Worm (Caenorhabditis elegans): ENCODE data around the gene F42A10.6.

DNA sequence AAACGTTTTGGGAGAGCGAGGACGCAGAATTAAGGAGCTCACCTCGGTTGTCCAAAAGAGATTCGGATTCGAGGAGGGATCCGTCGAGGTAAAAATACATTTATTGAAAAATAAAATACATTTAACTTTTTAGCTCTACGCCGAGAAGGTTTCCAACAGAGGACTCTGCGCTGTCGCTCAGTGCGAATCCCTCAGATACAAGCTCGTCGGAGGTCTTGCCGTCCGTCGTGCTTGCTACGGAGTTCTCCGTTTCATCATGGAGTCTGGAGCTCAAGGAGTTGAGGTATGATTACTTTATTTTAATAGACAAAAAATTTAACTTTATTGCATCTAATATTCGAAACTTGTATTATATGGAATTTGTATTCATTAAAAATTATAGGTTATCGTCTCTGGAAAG lies 30.4 kb upstream of the F42A10.6 start:
- no peak for TF ChIP-seq ama-1 (optimal IDR thresholded peaks at IDR 0.05)
- TF ChIP-seq pes-1 (GFP tag; IDR thresholded peaks at IDR 0.05) = no peak
- no peak for TF ChIP-seq scrt-1 (GFP tag; IDR thresholded peaks at IDR 0.05)
- no peak for TF ChIP-seq sea-1 (GFP tag; conservative IDR thresholded peaks at IDR 0.05)
- no peak for TF ChIP-seq aly-1 (tag; optimal IDR thresholded peaks at IDR 0.05)
- no peak for TF ChIP-seq tbx-11 (GFP tag; IDR thresholded peaks at IDR 0.05)
- no peak for TF ChIP-seq ets-7 (tag; optimal IDR thresholded peaks at IDR 0.05)
- TF ChIP-seq ceh-36 (tag; optimal IDR thresholded peaks at IDR 0.05) = no peak
- TF ChIP-seq tra-4 (tag; optimal IDR thresholded peaks at IDR 0.05) = no peak
- no peak for TF ChIP-seq flt-1 (GFP tag; IDR thresholded peaks at IDR 0.05)
- no peak for TF ChIP-seq hmg-4 (GFP tag; optimal IDR thresholded peaks at IDR 0.05)
- TF ChIP-seq F13C5.2 (tag; optimal IDR thresholded peaks at IDR 0.05) = no peak
- TF ChIP-seq tbx-37 (GFP tag; conservative IDR thresholded peaks at IDR 0.05) = no peak
